Worm (Caenorhabditis elegans) whole organism, early embryonic: ENCODE data around the gene C13B4.1.

ENCODE experiments used
- B0310.2 ChIP-seq: sonication (generic microtip); optimal IDR thresholded peaks from 2 replicates; lab custom pipeline; 2016; ENCODE audit warnings: mild to moderate bottlenecking, missing genetic modification characterization, missing compliant biosample characterization
- ama-1 ChIP-seq: fragments of 150-350 bp; optimal IDR thresholded peaks from 2 replicates; lab custom pipeline; 2014
- ceh-36 ChIP-seq: sonication (generic microtip); optimal IDR thresholded peaks from 2 replicates; lab custom pipeline; 2016; ENCODE audit warnings: missing genetic modification characterization, inconsistent platforms, missing compliant biosample characterization
- flt-1 ChIP-seq: fragments of 200-800 bp; sonication (Bioruptor generic); IDR thresholded peaks from 2 replicates; pipeline ENCODE4 v1.3.6; 2022; ENCODE audit warnings: missing genetic modification characterization, missing compliant biosample characterization
- hmg-4 ChIP-seq: fragments of 200-800 bp; sonication (Bioruptor generic); optimal IDR thresholded peaks from 2 replicates; lab custom pipeline; 2018; ENCODE audit warnings: mild to moderate bottlenecking, missing genetic modification characterization, missing compliant biosample characterization
- hnd-1 ChIP-seq: sonication (generic microtip); optimal IDR thresholded peaks from 2 replicates; lab custom pipeline; 2016; ENCODE audit warnings: missing genetic modification characterization, missing compliant biosample characterization
- pes-1 ChIP-seq: fragments of 200-800 bp; sonication (Bioruptor generic); IDR thresholded peaks from 2 replicates; pipeline ENCODE4 v1.3.6; 2022; ENCODE audit warnings: missing genetic modification reagents, missing genetic modification characterization, missing compliant biosample characterization
- scrt-1 ChIP-seq: fragments of 200-800 bp; sonication (Bioruptor generic); IDR thresholded peaks from 2 replicates; pipeline ENCODE4 v1.3.6; 2022; ENCODE audit warnings: missing genetic modification characterization, missing compliant biosample characterization
- sea-1 ChIP-seq: fragments of 200-800 bp; sonication (Bioruptor generic); conservative IDR thresholded peaks from 2 replicates; pipeline ENCODE4 v1.3.6; 2022; ENCODE audit warnings: missing genetic modification characterization, missing compliant biosample characterization
- tbx-11 ChIP-seq: fragments of 200-800 bp; sonication (Bioruptor generic); IDR thresholded peaks from 2 replicates; pipeline ENCODE4 v1.3.6; 2022; ENCODE audit warnings: missing genetic modification characterization, missing compliant biosample characterization
- tbx-37 ChIP-seq: fragments of 200-800 bp; sonication (Bioruptor generic); conservative IDR thresholded peaks from 2 replicates; pipeline ENCODE4 v1.3.6; 2022; ENCODE audit warnings: missing genetic modification reagents, missing genetic modification characterization, missing compliant biosample characterization

DNA sequence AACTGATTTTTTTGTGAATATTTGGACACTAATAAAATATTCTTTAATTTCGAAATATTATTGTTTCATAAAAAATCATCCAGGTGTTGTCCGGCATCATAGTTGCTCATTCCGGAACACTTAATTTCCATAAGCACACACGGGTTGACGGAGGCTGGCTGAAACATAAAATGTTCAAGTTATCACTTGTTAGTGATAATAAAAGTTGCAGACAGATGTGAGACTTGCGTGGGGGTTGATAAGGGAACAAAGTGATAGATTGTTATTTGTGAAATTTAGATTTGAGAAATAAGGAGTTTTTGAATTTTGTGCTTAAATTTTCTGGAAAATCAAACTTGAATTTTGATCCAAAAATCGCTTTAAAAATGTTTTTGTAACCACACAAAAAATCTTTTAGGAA lies 30.7 kb upstream of the C13B4.1 start:
- no peak for TF ChIP-seq tbx-11 (GFP tag; lab: Robert Waterston, UW)
- TF ChIP-seq scrt-1 = no peak
- TF ChIP-seq ama-1 = no peak
- no peak for TF ChIP-seq tbx-37 (GFP tag; lab: Robert Waterston, UW)
- no peak for TF ChIP-seq flt-1 (GFP tag; lab: Robert Waterston, UW)
- TF ChIP-seq hnd-1 (tag; lab: Kevin White, UChicago) = no peak
- TF ChIP-seq pes-1 = no peak
- TF ChIP-seq hmg-4 (GFP tag; lab: Kevin White, UChicago) = no peak
- TF ChIP-seq ceh-36 (tag; lab: Kevin White, UChicago) = no peak
- no peak for TF ChIP-seq sea-1 (GFP tag; lab: Robert Waterston, UW)
- TF ChIP-seq B0310.2 (tag; lab: Kevin White, UChicago) = no peak
